Worm (Caenorhabditis elegans) whole organism, late embryonic: Measurements from ENCODE around the gene C39B10.4.

Experiments
- ama-1 ChIP-seq: fragments of 150-350 bp; optimal IDR thresholded peaks from 2 replicates; lab custom pipeline; 2014
- ceh-19 ChIP-seq: fragments of 200-800 bp; sonication (Bioruptor generic); optimal IDR thresholded peaks from 2 replicates; lab custom pipeline; 2018; ENCODE audit warnings: mild to moderate bottlenecking, missing genetic modification characterization, missing compliant biosample characterization
- ceh-22 ChIP-seq: sonication (generic microtip); optimal IDR thresholded peaks from 2 replicates; lab custom pipeline; 2017; ENCODE audit warnings: missing biosample characterization, missing genetic modification characterization
- ceh-45 ChIP-seq: fragments of 200-800 bp; sonication (Bioruptor generic); IDR thresholded peaks from 2 replicates; pipeline ENCODE4 v1.3.6; 2022; ENCODE audit warnings: missing genetic modification reagents, missing genetic modification characterization, missing compliant biosample characterization
- ets-4 ChIP-seq: sonication (generic microtip); optimal IDR thresholded peaks from 2 replicates; lab custom pipeline; 2016; ENCODE audit warnings: missing genetic modification characterization, missing compliant biosample characterization
- fkh-10 ChIP-seq: fragments of 150-350 bp; optimal IDR thresholded peaks from 2 replicates; lab custom pipeline; 2014; ENCODE audit warnings: missing biosample characterization, missing genetic modification reagents, missing genetic modification characterization
- hlh-13 ChIP-seq: fragments of 200-800 bp; sonication (Bioruptor generic); optimal IDR thresholded peaks from 2 replicates; lab custom pipeline; 2018; ENCODE audit warnings: mild to moderate bottlenecking, missing genetic modification characterization, missing compliant biosample characterization
- pha-2 ChIP-seq: sonication (generic microtip); optimal IDR thresholded peaks from 2 replicates; lab custom pipeline; 2017; ENCODE audit warnings: mild to moderate bottlenecking, missing genetic modification characterization, missing compliant biosample characterization

ce11 chrX:10463542-10463941, 18.7 kb downstream of the C39B10.4 start, which contains the start of gene C39B10.1:
- TF ChIP-seq ceh-45 (GFP tag; lab: Robert Waterston, UW) (no peak), ceh-19 (no peak), hlh-13 (GFP tag; lab: Kevin White, UChicago) (no peak), ama-1 (lab: Kevin White, UChicago) (no peak), pha-2 (tag; lab: Kevin White, UChicago) (no peak), ets-4 (tag; lab: Kevin White, UChicago) (no peak), ceh-22 (tag; lab: Kevin White, UChicago) (no peak), fkh-10 (GFP tag; lab: Kevin White, UChicago) (no peak)
